Worm (Caenorhabditis elegans): Measurements from ENCODE around the gene cysl-1.

cysl-1 gene

ce11 chrX:9933291-9934008, 20.9 kb downstream of the cysl-1 start:
- no peak for TF ChIP-seq flt-1 (GFP tag; IDR thresholded peaks at IDR 0.05)
- no peak for TF ChIP-seq ets-7 (tag; optimal IDR thresholded peaks at IDR 0.05)
- no peak for TF ChIP-seq tbx-37 (GFP tag; conservative IDR thresholded peaks at IDR 0.05)
- TF ChIP-seq hnd-1 (tag; optimal IDR thresholded peaks at IDR 0.05): no peak
- TF ChIP-seq aly-1 (tag; optimal IDR thresholded peaks at IDR 0.05): no peak
- no peak for TF ChIP-seq ceh-36 (tag; optimal IDR thresholded peaks at IDR 0.05)
- no peak for TF ChIP-seq ceh-13 (GFP tag; optimal IDR thresholded peaks at IDR 0.05)

ce11 chrX:9932226-9932773, 22.0 kb downstream of the cysl-1 start, which contains the start of gene tsp-21:
Gene tsp-21, plus strand, starts transcription at chrX:9932371.
- TF ChIP-seq ets-7 (tag; optimal IDR thresholded peaks at IDR 0.05): peak; percentile 52
- TF ChIP-seq B0310.2 (tag; optimal IDR thresholded peaks at IDR 0.05): peak; percentile 59
- peak; percentile 5 for TF ChIP-seq ceh-13 (GFP tag; optimal IDR thresholded peaks at IDR 0.05)
- TF ChIP-seq flt-1 (GFP tag; IDR thresholded peaks at IDR 0.05): peak; percentile 5; the same call in 1 of the 2 replicates
- peak; percentile 19; the same call in 1 of the 2 replicates for TF ChIP-seq sea-1 (GFP tag; conservative IDR thresholded peaks at IDR 0.05)
- TF ChIP-seq ama-1 (optimal IDR thresholded peaks at IDR 0.05): no peak
- TF ChIP-seq F13C5.2 (tag; optimal IDR thresholded peaks at IDR 0.05): peak; percentile 86
- TF ChIP-seq hmg-4 (GFP tag; optimal IDR thresholded peaks at IDR 0.05): peak; percentile 97
- TF ChIP-seq scrt-1 (GFP tag; IDR thresholded peaks at IDR 0.05): peak; percentile 68; the same call in 1 of the 2 replicates
- TF ChIP-seq hnd-1 (tag; optimal IDR thresholded peaks at IDR 0.05): no peak
- TF ChIP-seq tra-4 (tag; optimal IDR thresholded peaks at IDR 0.05): no peak
- TF ChIP-seq ceh-36 (tag; optimal IDR thresholded peaks at IDR 0.05): peak; percentile 45
- no peak for TF ChIP-seq tbx-11 (GFP tag; IDR thresholded peaks at IDR 0.05)
- peak; percentile 33; the same call in 1 of the 2 replicates for TF ChIP-seq tbx-37 (GFP tag; conservative IDR thresholded peaks at IDR 0.05)
- TF ChIP-seq hmbx-1 (tag; optimal IDR thresholded peaks at IDR 0.05): no peak
- peak; percentile 66 for TF ChIP-seq aly-1 (tag; optimal IDR thresholded peaks at IDR 0.05)
- no peak for TF ChIP-seq pes-1 (GFP tag; IDR thresholded peaks at IDR 0.05)

ce11 chrX:9931362-9931761, 23.0 kb downstream of the cysl-1 start, which contains the start of gene nra-3:
Gene nra-3, minus strand, starts transcription at chrX:9931462.
- TF ChIP-seq sea-1 (GFP tag; conservative IDR thresholded peaks at IDR 0.05): 0 out of 2 replicates have a peak, but pooled peaks have one; percentile 27
- TF ChIP-seq hmg-4 (GFP tag; optimal IDR thresholded peaks at IDR 0.05): peak; percentile 61
- no peak for TF ChIP-seq hnd-1 (tag; optimal IDR thresholded peaks at IDR 0.05)
- 0 out of 2 replicates have a peak, but pooled peaks have one; percentile 16 for TF ChIP-seq tbx-11 (GFP tag; IDR thresholded peaks at IDR 0.05)
- TF ChIP-seq scrt-1 (GFP tag; IDR thresholded peaks at IDR 0.05): no peak
- TF ChIP-seq hmbx-1 (tag; optimal IDR thresholded peaks at IDR 0.05): no peak

DNA sequence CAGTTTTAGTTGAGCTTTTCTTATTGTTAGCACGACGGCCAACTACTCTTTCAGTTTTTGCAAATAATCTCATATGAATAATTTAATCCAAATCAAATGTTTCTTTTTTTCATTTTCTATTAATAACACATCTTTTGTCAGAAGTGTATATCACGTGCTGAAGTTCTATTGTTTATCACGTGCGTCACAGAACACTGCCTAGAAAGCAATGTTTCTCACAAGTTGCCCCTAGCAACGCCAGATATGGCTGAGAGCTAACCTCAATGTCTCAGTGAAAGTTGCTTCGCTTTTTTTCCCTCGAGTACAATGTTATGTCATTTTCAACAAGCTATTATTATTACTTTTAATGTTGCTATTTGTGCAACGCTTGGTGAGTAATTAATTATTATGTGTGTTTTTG, 26.3 kb downstream of the cysl-1 start:
- TF ChIP-seq tra-4 (tag; optimal IDR thresholded peaks at IDR 0.05) (no peak), ceh-13 (GFP tag; optimal IDR thresholded peaks at IDR 0.05) (no peak), ama-1 (optimal IDR thresholded peaks at IDR 0.05) (no peak), tbx-11 (GFP tag; IDR thresholded peaks at IDR 0.05) (no peak), ets-7 (tag; optimal IDR thresholded peaks at IDR 0.05) (no peak), flt-1 (GFP tag; IDR thresholded peaks at IDR 0.05) (no peak), tbx-37 (GFP tag; conservative IDR thresholded peaks at IDR 0.05) (no peak), sea-1 (GFP tag; conservative IDR thresholded peaks at IDR 0.05) (no peak), hmg-4 (GFP tag; optimal IDR thresholded peaks at IDR 0.05) (no peak), pes-1 (GFP tag; IDR thresholded peaks at IDR 0.05) (no peak), hmbx-1 (tag; optimal IDR thresholded peaks at IDR 0.05) (no peak), hnd-1 (tag; optimal IDR thresholded peaks at IDR 0.05) (no peak)

DNA sequence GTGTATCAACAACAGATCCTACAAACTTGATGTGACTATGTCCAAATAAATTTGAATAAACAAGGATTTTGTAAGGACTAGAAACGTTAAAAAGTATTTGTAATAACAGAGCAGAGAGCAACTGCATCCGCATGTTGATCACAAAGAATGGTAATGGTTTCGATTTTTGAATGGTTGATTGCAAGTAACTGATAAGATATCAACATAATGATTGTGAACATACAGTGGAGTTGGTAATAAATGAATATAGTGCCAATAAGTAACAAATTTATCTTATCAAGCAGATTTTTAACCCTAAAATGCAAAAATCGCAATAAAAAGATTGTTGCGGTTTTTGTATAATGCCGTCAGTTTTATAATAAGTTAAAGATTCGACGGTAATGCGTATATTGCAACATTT, 29.4 kb downstream of the cysl-1 start, which contains the start of gene ugt-23:
TSS of gene ugt-23 (minus strand) at position 212 of the 400 bp plus-strand sequence.
- TF ChIP-seq hmg-4 (GFP tag; optimal IDR thresholded peaks at IDR 0.05): no peak
- no peak for TF ChIP-seq scrt-1 (GFP tag; IDR thresholded peaks at IDR 0.05)
- TF ChIP-seq tbx-37 (GFP tag; conservative IDR thresholded peaks at IDR 0.05): no peak
- TF ChIP-seq pes-1 (GFP tag; IDR thresholded peaks at IDR 0.05): no peak
- no peak for TF ChIP-seq flt-1 (GFP tag; IDR thresholded peaks at IDR 0.05)
- TF ChIP-seq tbx-11 (GFP tag; IDR thresholded peaks at IDR 0.05): no peak
- TF ChIP-seq ceh-36 (tag; optimal IDR thresholded peaks at IDR 0.05): no peak
- TF ChIP-seq ets-7 (tag; optimal IDR thresholded peaks at IDR 0.05): no peak
- no peak for TF ChIP-seq ama-1 (optimal IDR thresholded peaks at IDR 0.05)
- TF ChIP-seq F13C5.2 (tag; optimal IDR thresholded peaks at IDR 0.05): no peak
- TF ChIP-seq sea-1 (GFP tag; conservative IDR thresholded peaks at IDR 0.05): no peak
- no peak for TF ChIP-seq tra-4 (tag; optimal IDR thresholded peaks at IDR 0.05)
- no peak for TF ChIP-seq hnd-1 (tag; optimal IDR thresholded peaks at IDR 0.05)
- no peak for TF ChIP-seq B0310.2 (tag; optimal IDR thresholded peaks at IDR 0.05)
- TF ChIP-seq hmbx-1 (tag; optimal IDR thresholded peaks at IDR 0.05): no peak
- TF ChIP-seq ceh-13 (GFP tag; optimal IDR thresholded peaks at IDR 0.05): no peak
- TF ChIP-seq aly-1 (tag; optimal IDR thresholded peaks at IDR 0.05): no peak

DNA sequence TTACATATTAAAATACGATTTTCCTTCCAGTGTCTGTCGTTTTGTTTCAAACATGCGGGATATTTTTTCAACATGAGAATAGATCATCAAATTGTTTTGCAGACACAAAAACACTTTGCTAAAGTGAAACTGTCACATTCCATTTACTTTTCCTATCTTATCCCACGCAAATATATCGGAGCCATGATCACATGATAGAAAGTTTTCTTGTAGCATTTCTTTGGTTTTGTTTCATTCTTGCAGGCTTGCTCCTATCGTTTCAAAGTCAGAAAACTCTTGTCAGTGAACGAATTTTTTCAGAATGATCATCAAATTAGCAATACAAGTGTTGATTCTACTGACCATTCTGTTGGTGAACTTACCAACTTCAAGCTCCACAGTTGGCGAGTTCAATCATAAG, 33.1 kb downstream of the cysl-1 start, which contains the start of gene C17G1.2:
TSS of gene C17G1.2 (plus strand) at position 301 of the 400 bp plus-strand sequence.
- TF ChIP-seq ceh-36 (tag; optimal IDR thresholded peaks at IDR 0.05): no peak
- no peak for TF ChIP-seq pes-1 (GFP tag; IDR thresholded peaks at IDR 0.05)
- no peak for TF ChIP-seq sea-1 (GFP tag; conservative IDR thresholded peaks at IDR 0.05)
- no peak for TF ChIP-seq B0310.2 (tag; optimal IDR thresholded peaks at IDR 0.05)
- no peak for TF ChIP-seq tbx-11 (GFP tag; IDR thresholded peaks at IDR 0.05)
- no peak for TF ChIP-seq ama-1 (optimal IDR thresholded peaks at IDR 0.05)
- TF ChIP-seq ceh-13 (GFP tag; optimal IDR thresholded peaks at IDR 0.05): no peak
- no peak for TF ChIP-seq hmg-4 (GFP tag; optimal IDR thresholded peaks at IDR 0.05)
- no peak for TF ChIP-seq tbx-37 (GFP tag; conservative IDR thresholded peaks at IDR 0.05)
- no peak for TF ChIP-seq flt-1 (GFP tag; IDR thresholded peaks at IDR 0.05)

ce11 chrX:9918997-9919396, 35.3 kb downstream of the cysl-1 start, which contains the start of gene folr-1:
Gene folr-1, plus strand, starts transcription at chrX:9919297.
- TF ChIP-seq hmbx-1 (tag; optimal IDR thresholded peaks at IDR 0.05) (no peak), hnd-1 (tag; optimal IDR thresholded peaks at IDR 0.05) (no peak), pes-1 (GFP tag; IDR thresholded peaks at IDR 0.05) (no peak), ama-1 (optimal IDR thresholded peaks at IDR 0.05) (no peak)
